Fruit fly (Drosophila melanogaster) Kc167 (cell line): ENCODE data around the gene Src64B.

Experiments used
- Myc ChIP-seq: fragments of >200 bp; optimal IDR thresholded peaks from 2 replicates; lab custom pipeline; 2017; ENCODE audit warnings: missing external identifiers
- Sin3A ChIP-seq: fragments of >200 bp; optimal IDR thresholded peaks from 2 replicates; lab custom pipeline; 2018; ENCODE audit warnings: missing external identifiers
- h ChIP-seq: fragments of >200 bp; optimal IDR thresholded peaks from 3 replicates; lab custom pipeline; 2018; ENCODE audit warnings: missing external identifiers
- psq ChIP-seq: fragments of >200 bp; optimal IDR thresholded peaks from 2 replicates; lab custom pipeline; 2017; ENCODE audit warnings: missing external identifiers
- ttk ChIP-seq: sonication (Bioruptor generic); optimal IDR thresholded peaks from 2 replicates; lab custom pipeline; 2017; ENCODE audit warnings: missing external identifiers

DNA sequence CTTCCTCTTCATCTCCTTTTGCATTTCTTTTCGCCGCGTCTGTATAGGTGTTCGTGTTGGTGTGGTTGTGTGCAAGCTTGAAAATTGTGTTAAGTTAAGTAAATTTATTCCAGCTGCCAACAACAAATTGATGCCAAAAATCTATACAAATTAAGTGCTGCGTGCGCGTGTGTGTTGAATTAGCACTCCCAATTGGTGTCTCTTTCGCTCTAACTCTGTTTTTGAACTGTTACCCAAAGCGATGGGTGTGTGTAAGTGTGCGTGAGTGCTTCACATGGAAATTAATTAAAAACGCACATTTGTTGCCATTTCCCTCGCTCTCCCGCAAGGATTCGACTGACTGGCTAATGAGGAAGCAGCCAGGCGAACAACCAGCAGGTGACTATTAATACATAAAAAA is 83.5 kb downstream of the Src64B start:
- TF ChIP-seq Sin3A (lab: Kevin White, UChicago) = no peak
- TF ChIP-seq psq = no peak
- TF ChIP-seq ttk = no peak
- TF ChIP-seq Myc (lab: Kevin White, UChicago) = no peak
- no peak for TF ChIP-seq h (lab: Kevin White, UChicago)
